Fruit fly (Drosophila melanogaster): ENCODE results near the gene gwl.
A peak's percentile ranks its signal among the peaks of the same experiment; 100 is the strongest.

gwl gene

dm6 chr3R:18741027-18741843 is 4.9 kb upstream of the gwl start (continued):
- TF ChIP-seq CG12769 (tag; optimal IDR thresholded peaks at IDR 0.05) = peak; percentile 97
- TF ChIP-seq slp2 (GFP tag; optimal IDR thresholded peaks at IDR 0.05) = peak; percentile 82
- TF ChIP-seq odd (GFP tag; optimal IDR thresholded peaks at IDR 0.05) = peak; percentile 91
- TF ChIP-seq fd3F (GFP tag; optimal IDR thresholded peaks at IDR 0.05) = peak; percentile 97
- peak; percentile 79 for TF ChIP-seq CG33213 (GFP tag; optimal IDR thresholded peaks at IDR 0.05)
- TF ChIP-seq CG9932 (GFP tag; IDR thresholded peaks at IDR 0.05) = peak; percentile 98
- peak; percentile 90 for TF ChIP-seq sens-2 (GFP tag; IDR thresholded peaks at IDR 0.05)
- TF ChIP-seq BtbVII (GFP tag; optimal IDR thresholded peaks at IDR 0.05) = peak; percentile 97
- TF ChIP-seq sim (GFP tag; IDR thresholded peaks at IDR 0.05) = peak; percentile 83
- TF ChIP-seq nom (GFP tag; optimal IDR thresholded peaks at IDR 0.05) = peak; percentile 72
- TF ChIP-seq caup (GFP tag; optimal IDR thresholded peaks at IDR 0.05; ENCODE audit: severe bottlenecking) = peak; percentile 98
- peak; percentile 55 for TF ChIP-seq Mes4 (GFP tag; optimal IDR thresholded peaks at IDR 0.05)
- TF ChIP-seq br (optimal IDR thresholded peaks at IDR 0.05) = no peak
- TF ChIP-seq CG14860 (GFP tag; IDR thresholded peaks at IDR 0.05; ENCODE audit: partially characterized antibody) = no peak
- TF ChIP-seq bowl (GFP tag; IDR thresholded peaks at IDR 0.05) = peak; percentile 92
- TF ChIP-seq CG1647 (GFP tag; optimal IDR thresholded peaks at IDR 0.05) = peak; percentile 93
- peak; percentile 79 for TF ChIP-seq CG7928 (GFP tag; optimal IDR thresholded peaks at IDR 0.05)
- peak; percentile 96 for TF ChIP-seq CG9727 (GFP tag; optimal IDR thresholded peaks at IDR 0.05)
- TF ChIP-seq Antp (GFP tag; optimal IDR thresholded peaks at IDR 0.05) = peak; percentile 86
- TF ChIP-seq stc (GFP tag; IDR thresholded peaks at IDR 0.05) = peak; percentile 94
- peak; percentile 93 for TF ChIP-seq CG6175 (GFP tag; IDR thresholded peaks at IDR 0.05)
- peak; percentile 14 for TF ChIP-seq pzg (GFP tag; optimal IDR thresholded peaks at IDR 0.05)
- TF ChIP-seq tup (GFP tag; optimal IDR thresholded peaks at IDR 0.05) = peak; percentile 80
- TF ChIP-seq so (GFP tag; IDR thresholded peaks at IDR 0.05) = peak; percentile 96
- TF ChIP-seq CG7786 (GFP tag; optimal IDR thresholded peaks at IDR 0.05) = peak; percentile 86
- TF ChIP-seq CG11398 (GFP tag; optimal IDR thresholded peaks at IDR 0.05) = peak; percentile 43
- peak; percentile 81 for TF ChIP-seq CG10321 (GFP tag; IDR thresholded peaks at IDR 0.05)
- peak; percentile 95 for TF ChIP-seq ttk (GFP tag; IDR thresholded peaks at IDR 0.05)
- no peak for TF ChIP-seq sna (GFP tag; IDR thresholded peaks at IDR 0.05; ENCODE audit: partially characterized antibody)
- peak; percentile 93 for TF ChIP-seq CG6272 (GFP tag; IDR thresholded peaks at IDR 0.05)
- peak; percentile 67 for TF ChIP-seq YL-1 (GFP tag; optimal IDR thresholded peaks at IDR 0.05)
- TF ChIP-seq CG13894 (tag; optimal IDR thresholded peaks at IDR 0.05) = peak; percentile 97
- TF ChIP-seq ken (GFP tag; IDR thresholded peaks at IDR 0.05) = peak; percentile 94
- peak; percentile 64 for TF ChIP-seq CG9609 (GFP tag; optimal IDR thresholded peaks at IDR 0.05)
- peak; percentile 86 for TF ChIP-seq CG4404 (GFP tag; IDR thresholded peaks at IDR 0.05)
- no peak for TF ChIP-seq h (optimal IDR thresholded peaks at IDR 0.05)
- TF ChIP-seq salm (tag; optimal IDR thresholded peaks at IDR 0.05) = peak; percentile 89
- 0 out of 4 replicates have a peak, but pooled peaks have one; percentile 50 for TF ChIP-seq chinmo (GFP tag; IDR thresholded peaks at IDR 0.05; ENCODE audit: partially characterized antibody)
- peak; percentile 75 for TF ChIP-seq Atf-2 (GFP tag; optimal IDR thresholded peaks at IDR 0.05)
- no peak for TF ChIP-seq Kr (GFP tag; optimal IDR thresholded peaks at IDR 0.05)
- peak; percentile 82 for TF ChIP-seq CG7271 (tag; optimal IDR thresholded peaks at IDR 0.05)
- TF ChIP-seq Poxn (GFP tag; IDR thresholded peaks at IDR 0.05) = peak; percentile 94
- peak; percentile 67 for TF ChIP-seq p53 (GFP tag; optimal IDR thresholded peaks at IDR 0.05)
- no peak for TF ChIP-seq Dll (GFP tag; IDR thresholded peaks at IDR 0.05; ENCODE audit: partially characterized antibody)
- peak; percentile 94 for TF ChIP-seq ap (GFP tag; IDR thresholded peaks at IDR 0.05)
- TF ChIP-seq eve (GFP tag; optimal IDR thresholded peaks at IDR 0.05) = no peak
- peak; percentile 78 for TF ChIP-seq dimm (GFP tag; IDR thresholded peaks at IDR 0.05)
- TF ChIP-seq Hr39 (optimal IDR thresholded peaks at IDR 0.05) = no peak
- peak; percentile 81 for TF ChIP-seq Lim3 (GFP tag; IDR thresholded peaks at IDR 0.05)
- TF ChIP-seq NC2β (GFP tag; optimal IDR thresholded peaks at IDR 0.05) = peak; percentile 77
- TF ChIP-seq Xrp1 (GFP tag; IDR thresholded peaks at IDR 0.05) = peak; percentile 96
